Fruit fly (Drosophila melanogaster): ENCODE measurements around the gene Wdr37.

- TF ChIP-seq CG10267 (tag; optimal IDR thresholded peaks at IDR 0.05) (peak; percentile 31), Awh (GFP tag; IDR thresholded peaks at IDR 0.05) (no peak), gcm2 (GFP tag; optimal IDR thresholded peaks at IDR 0.05) (no peak), ERR (GFP tag; optimal IDR thresholded peaks at IDR 0.05) (no peak), Usf (GFP tag; optimal IDR thresholded peaks at IDR 0.05) (no peak), z (GFP tag; IDR thresholded peaks at IDR 0.05) (no peak), CG2202 (tag; optimal IDR thresholded peaks at IDR 0.05) (no peak)
These were observed 36.4 kb downstream of the Wdr37 start, which contains the start of the genes WRNexo and Nup43 for dm6 chr3R:18365978-18366643.
